Fruit fly (Drosophila melanogaster) whole organism, embryonic: ENCODE measurements around the gene CG34116.

Experiments
- Adf1 ChIP-seq: fragments of 200-800 bp; sonication (Bioruptor generic); IDR thresholded peaks from 2 replicates; pipeline ENCODE4 v1.3.6; 2022; ENCODE audit warnings: missing biosample characterization, missing genetic modification characterization
- BEAF-32 ChIP-seq: fragments of 200-800 bp; sonication (Bioruptor generic); optimal IDR thresholded peaks from 3 replicates; lab custom pipeline; 2017; ENCODE audit warnings: missing biosample characterization, missing genetic modification characterization, mild to moderate bottlenecking, moderate library complexity, missing genetic modification reagents
- CG10321 ChIP-seq: fragments of 200-800 bp; sonication (Bioruptor generic); IDR thresholded peaks from 2 replicates; pipeline ENCODE4 v1.3.6; 2022; ENCODE audit warnings: missing biosample characterization, missing genetic modification characterization
- CG11456 ChIP-seq: fragments of 200-800 bp; sonication (Bioruptor generic); IDR thresholded peaks from 3 replicates; pipeline ENCODE4 v1.3.6; 2022; ENCODE audit warnings: missing biosample characterization, missing genetic modification characterization
- CG11504 ChIP-seq: fragments of 200-800 bp; sonication (Bioruptor generic); optimal IDR thresholded peaks from 3 replicates; lab custom pipeline; 2019; ENCODE audit warnings: missing biosample characterization, mild to moderate bottlenecking, missing genetic modification characterization, moderate library complexity
- CG11695 ChIP-seq: fragments of 200-800 bp; sonication (Bioruptor generic); IDR thresholded peaks from 3 replicates; pipeline ENCODE4 v1.3.6; 2022; ENCODE audit warnings: missing biosample characterization, missing genetic modification characterization
- CG12769 ChIP-seq: fragments of 200-800 bp; sonication (Bioruptor generic); optimal IDR thresholded peaks from 2 replicates; lab custom pipeline; 2019; ENCODE audit warnings: missing biosample characterization, mild to moderate bottlenecking, missing genetic modification characterization, moderate library complexity
- CG14860 ChIP-seq: fragments of 200-800 bp; sonication (Bioruptor generic); IDR thresholded peaks from 3 replicates; pipeline ENCODE4 v1.3.6; 2022; ENCODE audit warnings: missing biosample characterization, missing genetic modification characterization; ENCODE audit not compliant: partially characterized antibody
- CG1603 ChIP-seq: fragments of 200-800 bp; sonication (Bioruptor generic); optimal IDR thresholded peaks from 2 replicates; lab custom pipeline; 2019; ENCODE audit warnings: missing biosample characterization, mild to moderate bottlenecking, missing genetic modification characterization, moderate library complexity
- CG32767 ChIP-seq: fragments of 200-800 bp; sonication (Bioruptor generic); IDR thresholded peaks from 2 replicates; pipeline ENCODE4 v1.3.6; 2022; ENCODE audit warnings: missing biosample characterization, missing genetic modification characterization
- CG34224 ChIP-seq: fragments of 200-800 bp; sonication (Bioruptor generic); IDR thresholded peaks from 3 replicates; pipeline ENCODE4 v1.3.6; 2022; ENCODE audit warnings: missing biosample characterization, missing genetic modification characterization; ENCODE audit not compliant: partially characterized antibody
- CG4328 ChIP-seq: fragments of 200-800 bp; sonication (Bioruptor generic); optimal IDR thresholded peaks from 3 replicates; lab custom pipeline; 2017; ENCODE audit warnings: missing biosample characterization, missing genetic modification reagents, missing genetic modification characterization
- CG4360 ChIP-seq: fragments of 200-800 bp; sonication (Bioruptor generic); IDR thresholded peaks from 2 replicates; pipeline ENCODE4 v1.3.6; 2022; ENCODE audit warnings: missing biosample characterization, missing genetic modification characterization
- CG7963 ChIP-seq: fragments of 200-800 bp; sonication (Bioruptor generic); IDR thresholded peaks from 3 replicates; pipeline ENCODE4 v1.3.6; 2022; ENCODE audit warnings: missing biosample characterization, missing genetic modification characterization; ENCODE audit not compliant: partially characterized antibody
- Camta ChIP-seq: fragments of 200-800 bp; sonication (Bioruptor generic); optimal IDR thresholded peaks from 2 replicates; lab custom pipeline; 2016; ENCODE audit warnings: missing biosample characterization, missing genetic modification characterization
- D ChIP-seq, 2 experiments: fragments of 200-800 bp in 1 of 2; fragments of >200 bp in 1 of 2; sonication (Bioruptor generic) in 1 of 2; optimal IDR thresholded peaks; 2 replicates in 1 of 2; 3 replicates in 1 of 2; lab custom pipeline; 2017; ENCODE audit warnings: mild to moderate bottlenecking in 1 of 2, missing biosample characterization in 1 of 2, missing genetic modification characterization in 1 of 2, missing genetic modification reagents in 1 of 2
- Dad ChIP-seq: fragments of 200-800 bp; sonication (Bioruptor generic); optimal IDR thresholded peaks from 3 replicates; lab custom pipeline; 2016; ENCODE audit warnings: missing biosample characterization, missing genetic modification characterization
- Dip2 ChIP-seq: fragments of 200-800 bp; sonication (Bioruptor generic); IDR thresholded peaks from 2 replicates; pipeline ENCODE4 v1.3.6; 2022; ENCODE audit warnings: missing biosample characterization, missing genetic modification characterization
- Drgx ChIP-seq: fragments of 200-800 bp; sonication (Bioruptor generic); IDR thresholded peaks from 2 replicates; pipeline ENCODE4 v1.3.6; 2022; ENCODE audit warnings: missing biosample characterization, missing genetic modification characterization
- E2f2 ChIP-seq: fragments of 200-800 bp; sonication (Bioruptor generic); IDR thresholded peaks from 2 replicates; pipeline ENCODE4 v1.3.6; 2022; ENCODE audit warnings: missing biosample characterization, missing genetic modification characterization
- H2.0 ChIP-seq: fragments of 200-800 bp; sonication (Bioruptor generic); IDR thresholded peaks from 2 replicates; pipeline ENCODE4 v1.3.6; 2022; ENCODE audit warnings: missing biosample characterization, missing genetic modification characterization
- Hsf ChIP-seq: fragments of 200-800 bp; sonication (Bioruptor generic); optimal IDR thresholded peaks from 3 replicates; lab custom pipeline; 2016; ENCODE audit warnings: missing biosample characterization, missing genetic modification characterization
- Lhr ChIP-seq: fragments of 200-800 bp; sonication (Bioruptor generic); optimal IDR thresholded peaks from 3 replicates; lab custom pipeline; 2017; ENCODE audit warnings: mild to moderate bottlenecking, missing biosample characterization, missing genetic modification reagents, missing genetic modification characterization
- MBD-R2 ChIP-seq: fragments of 200-800 bp; sonication (Bioruptor generic); IDR thresholded peaks from 2 replicates; pipeline ENCODE4 v1.3.6; 2022; ENCODE audit warnings: missing biosample characterization, missing genetic modification characterization
- NC2β ChIP-seq: fragments of 200-800 bp; sonication (Bioruptor generic); optimal IDR thresholded peaks from 2 replicates; lab custom pipeline; 2016; ENCODE audit warnings: missing biosample characterization, missing genetic modification characterization
- Oaz ChIP-seq: fragments of 200-800 bp; sonication (Bioruptor generic); IDR thresholded peaks from 2 replicates; pipeline ENCODE4 v1.3.6; 2022; ENCODE audit warnings: missing biosample characterization, missing genetic modification characterization
- Scr ChIP-seq: fragments of 200-800 bp; sonication (Bioruptor generic); IDR thresholded peaks from 2 replicates; pipeline ENCODE4 v1.3.6; 2022; ENCODE audit warnings: missing biosample characterization, missing genetic modification characterization; ENCODE audit not compliant: partially characterized antibody
- Stat92E ChIP-seq, 3 experiments: fragments of >200 bp in 2 of 3; fragments of 200-800 bp in 1 of 3; sonication (Bioruptor generic) in 1 of 3; optimal IDR thresholded peaks; 2 replicates each; lab custom pipeline; 2017 to 2019; ENCODE audit warnings: missing biosample characterization in 3 of 3, missing genetic modification characterization in 3 of 3, mild to moderate bottlenecking in 1 of 3, moderate library complexity in 1 of 3
- ash1 ChIP-seq: fragments of 200-800 bp; sonication (Bioruptor generic); optimal IDR thresholded peaks from 2 replicates; lab custom pipeline; 2018; ENCODE audit warnings: missing biosample characterization, mild to moderate bottlenecking, missing genetic modification characterization
- chn ChIP-seq: fragments of 200-800 bp; sonication (Bioruptor generic); optimal IDR thresholded peaks from 2 replicates; lab custom pipeline; 2016; ENCODE audit warnings: missing biosample characterization, missing genetic modification characterization
- crol ChIP-seq: fragments of 200-800 bp; sonication (Bioruptor generic); IDR thresholded peaks from 2 replicates; pipeline ENCODE4 v1.3.6; 2022; ENCODE audit warnings: missing biosample characterization, missing genetic modification characterization
- fru ChIP-seq: fragments of >200 bp; optimal IDR thresholded peaks from 2 replicates; lab custom pipeline; 2017
- gem ChIP-seq: fragments of 200-800 bp; sonication (Bioruptor generic); optimal IDR thresholded peaks from 2 replicates; lab custom pipeline; 2019; ENCODE audit warnings: missing biosample characterization, mild to moderate bottlenecking, missing genetic modification characterization, moderate library complexity
- grau ChIP-seq: fragments of 200-800 bp; optimal IDR thresholded peaks from 3 replicates; lab custom pipeline; 2019; ENCODE audit warnings: missing biosample characterization, mild to moderate bottlenecking, missing genetic modification characterization, moderate library complexity
- hb ChIP-seq: fragments of 200-800 bp; sonication (Bioruptor generic); IDR thresholded peaks from 3 replicates; pipeline ENCODE4 v1.3.6; 2022; ENCODE audit warnings: missing biosample characterization, missing genetic modification characterization; ENCODE audit not compliant: partially characterized antibody
- hbn ChIP-seq: fragments of 200-800 bp; sonication (Bioruptor generic); IDR thresholded peaks from 2 replicates; pipeline ENCODE4 v1.3.6; 2022; ENCODE audit warnings: missing biosample characterization, missing genetic modification characterization; ENCODE audit not compliant: partially characterized antibody
- ken ChIP-seq: fragments of 200-800 bp; sonication (Bioruptor generic); IDR thresholded peaks from 3 replicates; pipeline ENCODE4 v1.3.6; 2022; ENCODE audit warnings: missing biosample characterization, missing genetic modification characterization
- klu ChIP-seq: fragments of 200-800 bp; sonication (Bioruptor generic); IDR thresholded peaks from 2 replicates; pipeline ENCODE4 v1.3.6; 2022; ENCODE audit warnings: missing biosample characterization, missing genetic modification characterization
- mirr ChIP-seq: fragments of 200-800 bp; sonication (Bioruptor generic); optimal IDR thresholded peaks from 3 replicates; lab custom pipeline; 2018; ENCODE audit warnings: missing biosample characterization, mild to moderate bottlenecking, missing genetic modification characterization
- nerfin-2 ChIP-seq: fragments of 200-800 bp; sonication (Bioruptor generic); IDR thresholded peaks from 2 replicates; pipeline ENCODE4 v1.3.6; 2022; ENCODE audit warnings: missing biosample characterization, missing genetic modification characterization; ENCODE audit not compliant: partially characterized antibody
- rib ChIP-seq: fragments of 200-800 bp; sonication (Bioruptor generic); IDR thresholded peaks from 2 replicates; pipeline ENCODE4 v1.3.6; 2022; ENCODE audit warnings: missing biosample characterization, missing genetic modification characterization
- run ChIP-seq: fragments of 200-800 bp; sonication (Bioruptor generic); optimal IDR thresholded peaks from 3 replicates; lab custom pipeline; 2018; ENCODE audit warnings: missing biosample characterization, mild to moderate bottlenecking, missing genetic modification characterization
- seq ChIP-seq: fragments of 200-800 bp; sonication (Bioruptor generic); IDR thresholded peaks from 2 replicates; pipeline ENCODE4 v1.3.6; 2022; ENCODE audit warnings: missing biosample characterization, missing genetic modification characterization
- sqz ChIP-seq: fragments of 200-800 bp; sonication (Bioruptor generic); optimal IDR thresholded peaks from 3 replicates; lab custom pipeline; 2018; ENCODE audit warnings: missing biosample characterization, mild to moderate bottlenecking, missing genetic modification characterization
- sr ChIP-seq: fragments of 200-800 bp; sonication (Bioruptor generic); IDR thresholded peaks from 3 replicates; pipeline ENCODE4 v1.3.6; 2022; ENCODE audit warnings: missing biosample characterization, missing genetic modification characterization
- ssp ChIP-seq: fragments of 200-800 bp; sonication (Bioruptor generic); IDR thresholded peaks from 2 replicates; pipeline ENCODE4 v1.3.6; 2022; ENCODE audit warnings: missing biosample characterization, missing genetic modification characterization
- tna ChIP-seq: fragments of 200-800 bp; sonication (Bioruptor generic); IDR thresholded peaks from 2 replicates; pipeline ENCODE4 v1.3.6; 2022; ENCODE audit warnings: missing biosample characterization, missing genetic modification characterization; ENCODE audit not compliant: partially characterized antibody
- wdn ChIP-seq: fragments of 200-800 bp; sonication (Bioruptor generic); IDR thresholded peaks from 2 replicates; pipeline ENCODE4 v1.3.6; 2022; ENCODE audit warnings: missing biosample characterization, missing genetic modification characterization

Gene CG34116

DNA sequence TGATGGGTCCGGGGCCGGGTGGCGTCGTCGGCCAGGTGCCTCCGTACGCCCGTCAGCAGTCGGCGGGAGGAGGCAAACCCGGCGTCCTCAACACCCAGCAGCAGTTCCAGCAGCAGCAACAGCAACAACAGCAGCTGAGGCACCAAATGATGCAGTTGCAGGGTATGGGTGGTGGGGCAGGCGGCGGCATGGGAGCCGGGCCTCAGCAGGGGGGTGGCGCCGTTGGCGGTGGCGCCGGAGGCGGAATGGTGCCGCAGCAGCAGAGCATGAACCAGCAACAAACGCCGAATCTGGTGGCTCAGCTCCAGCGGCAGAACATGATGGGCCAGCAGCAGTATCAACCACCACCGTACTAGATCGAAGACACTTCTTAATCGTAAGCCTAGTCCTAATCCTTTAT is 38.7 kb upstream of the CG34116 start:
- TF ChIP-seq CG7963 (0 out of 3 replicates have a peak, but pooled peaks have one; percentile 17), D (optimal IDR thresholded peaks at IDR 0.05; lab: Kevin White, UChicago) (no peak), D (GFP tag; optimal IDR thresholded peaks at IDR 0.05; lab: Kevin White, UChicago) (no peak), H2.0 (GFP tag; lab: Robert Waterston, UW) (no peak), ken (GFP tag; lab: Robert Waterston, UW) (0 out of 3 replicates have a peak, but pooled peaks have one; percentile 32), crol (GFP tag; lab: Robert Waterston, UW) (peak; percentile 50)

DNA sequence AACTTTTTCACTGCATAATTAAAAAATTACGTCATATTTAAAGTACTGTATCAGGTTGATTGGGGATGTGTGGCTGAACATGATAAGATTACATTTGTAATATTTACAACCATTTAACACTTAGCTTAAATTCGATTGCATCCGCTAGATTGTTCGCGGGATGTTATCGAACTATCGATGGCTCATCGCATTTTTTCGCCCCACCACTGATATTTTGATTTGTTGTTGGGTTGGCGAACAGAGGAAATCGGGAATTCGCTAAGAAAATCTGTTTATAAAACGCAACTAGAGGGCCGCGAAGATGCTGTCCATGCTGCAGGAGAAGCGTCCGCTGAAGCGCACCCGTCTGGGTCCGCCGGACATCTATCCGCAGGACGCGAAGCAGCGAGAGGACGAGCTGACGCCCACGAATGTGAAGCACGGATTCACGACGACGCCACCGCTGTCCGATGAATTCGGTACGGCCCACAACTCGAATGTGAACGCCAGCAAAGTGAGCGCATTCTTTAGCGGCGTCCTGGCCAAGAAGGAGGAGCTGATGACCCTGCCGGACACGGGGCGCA is 30.6 kb upstream of the CG34116 start, which contains the start of gene kto:
kto (plus strand) TSS at position 240 of the 563 bp plus-strand sequence.
- TF ChIP-seq hbn (GFP tag; lab: Robert Waterston, UW) = peak; percentile 88
- TF ChIP-seq MBD-R2 (GFP tag; lab: Robert Waterston, UW) = peak; percentile 69
- TF ChIP-seq E2f2 = peak; percentile 97
- TF ChIP-seq wdn (GFP tag; lab: Robert Waterston, UW) = no peak
- no peak for TF ChIP-seq Camta (GFP tag; lab: Kevin White, UChicago)
- peak; percentile 76 for TF ChIP-seq CG4360 (GFP tag; lab: Robert Waterston, UW)
- no peak for TF ChIP-seq grau
- no peak for TF ChIP-seq Drgx
- no peak for TF ChIP-seq NC2β (GFP tag; lab: Kevin White, UChicago)
- TF ChIP-seq CG34224 = peak; percentile 95
- no peak for TF ChIP-seq CG4328 (GFP tag; lab: Kevin White, UChicago)
- no peak for TF ChIP-seq ssp (GFP tag; lab: Robert Waterston, UW)
- TF ChIP-seq klu = no peak
- TF ChIP-seq run (tag; lab: Kevin White, UChicago) = no peak
- no peak for TF ChIP-seq CG10321 (GFP tag; lab: Robert Waterston, UW)
- no peak for TF ChIP-seq Hsf
- TF ChIP-seq sqz = no peak
- peak; percentile 57 for TF ChIP-seq mirr (GFP tag; lab: Kevin White, UChicago)
- peak; percentile 79 for TF ChIP-seq CG14860 (GFP tag; lab: Robert Waterston, UW)
- TF ChIP-seq ash1 (GFP tag; lab: Kevin White, UChicago) = no peak
- TF ChIP-seq fru (lab: Kevin White, UChicago) = no peak
- no peak for TF ChIP-seq Adf1 (GFP tag; lab: Robert Waterston, UW)
- no peak for TF ChIP-seq Lhr (GFP tag; lab: Kevin White, UChicago)
- TF ChIP-seq Dad (GFP tag; lab: Kevin White, UChicago) = no peak
- no peak for TF ChIP-seq rib (GFP tag; lab: Robert Waterston, UW)
- peak; percentile 87 for TF ChIP-seq tna (GFP tag; lab: Robert Waterston, UW)
- no peak for TF ChIP-seq seq (GFP tag; lab: Robert Waterston, UW)
- peak; percentile 73; the same call in 2 of the 3 replicates for TF ChIP-seq hb (GFP tag; lab: Robert Waterston, UW)
- TF ChIP-seq CG32767 (GFP tag; lab: Robert Waterston, UW) = no peak
- no peak for TF ChIP-seq Dip2 (GFP tag; lab: Robert Waterston, UW)
- TF ChIP-seq gem = no peak
- TF ChIP-seq Oaz (GFP tag; lab: Robert Waterston, UW) = no peak
- peak; percentile 84 for TF ChIP-seq BEAF-32 (GFP tag; lab: Kevin White, UChicago)
- no peak for TF ChIP-seq CG11456 (GFP tag; lab: Robert Waterston, UW)
- no peak for TF ChIP-seq CG1603 (tag; lab: Kevin White, UChicago)
- TF ChIP-seq CG12769 (tag; lab: Kevin White, UChicago) = no peak
- no peak for TF ChIP-seq crol (GFP tag; lab: Robert Waterston, UW)
- no peak for TF ChIP-seq CG11695 (GFP tag; lab: Robert Waterston, UW)
- no peak for TF ChIP-seq CG11504 (tag; lab: Kevin White, UChicago)
- TF ChIP-seq Scr (GFP tag; lab: Robert Waterston, UW) = peak; percentile 89
- no peak for TF ChIP-seq Stat92E (GFP tag; optimal IDR thresholded peaks at IDR 0.05; lab: Kevin White, UChicago)
- TF ChIP-seq sr (GFP tag; lab: Robert Waterston, UW) = 0 out of 3 replicates have a peak, but pooled peaks have one; percentile 12
- peak; percentile 83 for TF ChIP-seq nerfin-2
- TF ChIP-seq chn (GFP tag; lab: Kevin White, UChicago) = no peak
